Worm (Caenorhabditis elegans): ENCODE measurements around the gene nipi-3.

nipi-3 gene

DNA sequence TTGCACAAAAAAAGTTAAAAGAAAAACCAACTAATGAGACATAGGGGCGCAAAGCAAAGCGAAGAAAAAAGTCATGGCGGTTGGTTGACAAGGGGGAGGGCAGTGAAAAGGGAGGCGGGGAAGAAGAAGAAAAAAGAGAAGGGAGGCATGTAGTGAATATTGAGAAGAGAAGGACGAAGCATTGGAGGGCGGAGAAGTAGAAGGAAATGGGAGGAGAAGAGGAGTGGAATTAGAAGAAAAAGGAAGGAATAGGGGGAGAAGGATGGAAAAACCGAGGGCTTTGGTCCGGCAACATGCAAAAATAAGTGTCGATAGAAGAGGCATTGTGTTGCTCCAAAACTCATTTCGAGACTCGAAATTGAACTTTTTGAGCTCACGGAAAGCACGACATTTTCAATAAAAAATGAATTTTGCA lies 23.0 kb downstream of the nipi-3 start (continued):
- TF ChIP-seq hmg-1.1 (GFP tag; IDR thresholded peaks at IDR 0.05) (peak; percentile 73), egl-43 (GFP tag; IDR thresholded peaks at IDR 0.05) (no peak; the same call in 1 of the 2 replicates), mep-1 (tag; optimal IDR thresholded peaks at IDR 0.05) (peak; percentile 62), rbr-2 (tag; optimal IDR thresholded peaks at IDR 0.05) (peak; percentile 39), hlh-30 (tag; optimal IDR thresholded peaks at IDR 0.05; ENCODE audit: insufficient read depth) (peak; percentile 54), lim-7 (GFP tag; IDR thresholded peaks at IDR 0.05) (no peak), zfp-3 (GFP tag; conservative IDR thresholded peaks at IDR 0.05) (no peak), daf-19 (GFP tag; conservative IDR thresholded peaks at IDR 0.05) (no peak)

ce11 chrX:15633964-15634363 lies 26.2 kb downstream of the nipi-3 start:
- TF ChIP-seq ctbp-1 (GFP tag; IDR thresholded peaks at IDR 0.05) (peak; percentile 65), mep-1 (tag; optimal IDR thresholded peaks at IDR 0.05) (peak; percentile 37), lin-29 (GFP tag; IDR thresholded peaks at IDR 0.05) (no peak), hlh-30 (tag; optimal IDR thresholded peaks at IDR 0.05; ENCODE audit: insufficient read depth) (peak; percentile 5), hlh-11 (tag; optimal IDR thresholded peaks at IDR 0.05) (no peak), unc-62 (GFP tag; optimal IDR thresholded peaks at IDR 0.05 in 1 of 2) (peak in 1 of 2 experiments; percentile 82), unc-62 (tag; optimal IDR thresholded peaks at IDR 0.05) (no peak), ZK337.2 (GFP tag; IDR thresholded peaks at IDR 0.05) (no peak), hmg-1.1 (GFP tag; IDR thresholded peaks at IDR 0.05) (0 out of 2 replicates have a peak, but pooled peaks have one; percentile 15), lsy-2 (tag; optimal IDR thresholded peaks at IDR 0.05) (peak in 1 of 2 experiments; percentile 46), nhr-41 (GFP tag; IDR thresholded peaks at IDR 0.05) (no peak), ces-1 (GFP tag; optimal IDR thresholded peaks at IDR 0.05) (peak; percentile 67), fkh-10 (GFP tag; optimal IDR thresholded peaks at IDR 0.05) (peak; percentile 75), tra-1 (GFP tag; IDR thresholded peaks at IDR 0.05) (no peak), lir-3 (tag; optimal IDR thresholded peaks at IDR 0.05) (no peak), mxl-2 (GFP tag; conservative IDR thresholded peaks at IDR 0.05) (no peak)

- TF ChIP-seq mep-1 (tag; optimal IDR thresholded peaks at IDR 0.05) (no peak), ama-1 (optimal IDR thresholded peaks at IDR 0.05) (no peak), skn-1 (tag; optimal IDR thresholded peaks at IDR 0.05) (no peak), ceh-20 (GFP tag; IDR thresholded peaks at IDR 0.05) (no peak), jun-1 (tag; optimal IDR thresholded peaks at IDR 0.05) (no peak), aha-1 (tag) (peak; percentile 34)
These were observed 32.8 kb downstream of the nipi-3 start, which contains the start of gene K09E9.7 for ce11 chrX:15640603-15641002. Gene K09E9.7, plus strand, starts transcription at chrX:15640903.

ce11 chrX:15641380-15641779 lies 33.6 kb downstream of the nipi-3 start:
- no peak for TF ChIP-seq zag-1 (tag; optimal IDR thresholded peaks at IDR 0.05)
- peak in 1 of 2 experiments; percentile 97 for TF ChIP-seq unc-62 (GFP tag; optimal IDR thresholded peaks at IDR 0.05 in 1 of 2)
- TF ChIP-seq unc-62 (tag; optimal IDR thresholded peaks at IDR 0.05), result no peak
- no peak for TF ChIP-seq lin-15B (tag; optimal IDR thresholded peaks at IDR 0.05)
- TF ChIP-seq rbr-2 (tag; optimal IDR thresholded peaks at IDR 0.05), result no peak

DNA sequence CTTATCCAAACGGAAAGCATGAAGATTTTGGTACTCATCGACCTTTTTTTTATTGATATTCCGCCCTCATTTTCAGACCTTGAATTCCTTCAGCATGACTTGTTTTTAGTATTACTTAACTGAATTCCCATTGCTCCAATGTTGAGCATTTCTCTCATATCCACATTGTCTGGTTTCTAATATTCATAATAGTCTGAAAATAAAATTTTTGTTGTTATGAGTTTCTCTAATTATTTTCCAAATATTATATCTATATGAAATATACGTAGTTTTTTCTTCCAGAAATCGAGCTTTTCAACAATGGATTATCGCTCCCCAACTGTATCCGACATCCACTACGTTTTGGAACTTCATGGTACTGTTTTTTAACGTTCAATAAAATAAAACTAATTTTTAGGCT lies 34.9 kb downstream of the nipi-3 start, which contains the start of gene H08J19.1:
Gene H08J19.1, plus strand, starts transcription at position 301 of the 400 bp plus-strand sequence.
- TF ChIP-seq aha-1 (tag) (no peak), zfp-2 (tag; optimal IDR thresholded peaks at IDR 0.05) (no peak)

- peak; percentile 67 for TF ChIP-seq hlh-30 (tag; optimal IDR thresholded peaks at IDR 0.05; ENCODE audit: insufficient read depth)
- peak in 1 of 2 experiments; percentile 16 for TF ChIP-seq lsy-2 (tag; optimal IDR thresholded peaks at IDR 0.05)
- TF ChIP-seq ama-1 (optimal IDR thresholded peaks at IDR 0.05), result no peak
- TF ChIP-seq T20F7.1 (GFP tag; optimal IDR thresholded peaks at IDR 0.05), result peak; percentile 92
These were observed 39.5 kb downstream of the nipi-3 start, which contains the start of gene F59D12.5 for ce11 chrX:15647276-15647675. Gene F59D12.5, minus strand, starts transcription at chrX:15647369.

Measured in whole organism, L4 larva.